Fruit fly (Drosophila melanogaster): ENCODE data around the gene rdx.

rdx gene

DNA sequence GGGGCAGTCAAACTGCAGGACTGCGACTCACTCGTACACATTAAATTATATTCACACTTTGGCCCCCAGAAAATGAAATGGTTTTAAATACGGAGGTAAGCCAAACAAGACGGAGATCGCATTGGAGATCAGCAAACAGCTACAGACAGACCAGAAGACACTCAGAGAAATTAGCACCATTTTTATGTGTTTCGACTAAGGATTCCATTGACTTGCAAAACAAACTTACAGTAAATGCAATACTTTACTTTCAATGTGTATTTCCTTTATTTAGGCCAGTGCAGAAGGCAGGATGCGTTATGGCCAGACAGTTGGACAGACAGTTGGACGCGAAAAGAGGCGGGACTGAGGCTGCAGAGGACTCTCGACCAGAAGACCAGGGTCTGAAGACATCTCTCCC lies 76.6 kb downstream of the rdx start:
- no peak for TF ChIP-seq CG17801 (GFP tag; optimal IDR thresholded peaks at IDR 0.05; ENCODE audit: partially characterized antibody)

DNA sequence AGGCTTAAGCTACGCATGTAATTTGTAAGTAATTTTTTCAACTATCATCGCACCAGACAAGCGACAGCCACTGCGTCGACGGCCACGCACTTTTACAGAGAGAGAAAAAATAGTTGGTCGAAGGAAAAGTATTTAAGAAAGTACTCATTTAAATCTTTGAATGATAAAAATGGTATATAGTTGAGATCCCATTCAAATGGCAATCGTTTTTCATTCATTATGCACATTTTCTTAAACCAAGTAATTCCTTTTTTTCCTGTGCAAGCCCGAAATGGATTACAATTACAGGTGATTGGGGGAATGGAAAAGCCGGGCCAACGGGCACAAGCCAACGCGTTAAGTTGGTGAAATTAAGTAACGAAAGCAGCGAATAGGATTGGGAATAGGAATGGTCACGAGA lies 79.6 kb downstream of the rdx start:
- no peak for TF ChIP-seq CG17801 (GFP tag; optimal IDR thresholded peaks at IDR 0.05; ENCODE audit: partially characterized antibody)

DNA sequence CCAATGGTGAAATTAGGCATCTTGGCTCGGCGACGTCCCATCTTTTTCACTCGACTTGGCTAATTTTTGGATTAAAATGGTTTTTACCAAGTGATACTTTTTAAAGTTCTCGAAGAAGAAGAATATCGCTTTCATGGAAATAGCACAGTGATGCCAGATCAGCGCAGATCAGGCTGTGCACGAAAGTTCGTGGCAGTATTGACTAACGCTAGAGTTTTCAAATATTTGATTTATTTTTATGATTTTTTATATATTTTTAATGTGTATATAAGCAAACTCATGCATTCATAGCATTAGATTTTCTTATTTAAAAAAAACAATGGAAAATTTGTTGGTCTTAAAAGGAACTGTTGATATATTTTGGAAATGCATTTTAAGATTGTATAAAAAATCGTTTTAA lies 80.8 kb downstream of the rdx start, which contains the start of gene CG9926:
TSS of gene CG9926 (minus strand) at position 101 of the 400 bp plus-strand sequence.
- TF ChIP-seq CG17801 (GFP tag; optimal IDR thresholded peaks at IDR 0.05; ENCODE audit: partially characterized antibody) = no peak

DNA sequence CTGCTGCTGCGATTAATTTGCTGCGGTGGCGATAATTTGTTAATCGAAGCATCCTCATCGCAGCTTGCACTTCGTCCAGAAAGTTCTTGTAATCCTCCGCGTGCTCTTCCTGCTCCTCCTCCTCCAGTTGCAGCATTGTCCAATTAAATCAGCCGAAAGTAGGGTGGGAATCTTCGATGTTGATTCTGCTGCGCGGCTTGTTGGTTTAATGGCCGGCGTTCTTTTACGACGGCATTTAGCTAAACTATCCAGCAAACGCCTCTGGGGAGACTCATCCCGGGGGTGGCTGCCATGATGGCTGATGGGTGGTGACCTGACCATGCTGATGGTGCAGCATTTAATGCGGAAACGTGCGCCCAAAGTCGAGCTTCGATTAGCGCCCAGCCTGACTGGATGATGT lies 82.3 kb downstream of the rdx start:
- no peak for TF ChIP-seq CG17801 (GFP tag; optimal IDR thresholded peaks at IDR 0.05; ENCODE audit: partially characterized antibody)

DNA sequence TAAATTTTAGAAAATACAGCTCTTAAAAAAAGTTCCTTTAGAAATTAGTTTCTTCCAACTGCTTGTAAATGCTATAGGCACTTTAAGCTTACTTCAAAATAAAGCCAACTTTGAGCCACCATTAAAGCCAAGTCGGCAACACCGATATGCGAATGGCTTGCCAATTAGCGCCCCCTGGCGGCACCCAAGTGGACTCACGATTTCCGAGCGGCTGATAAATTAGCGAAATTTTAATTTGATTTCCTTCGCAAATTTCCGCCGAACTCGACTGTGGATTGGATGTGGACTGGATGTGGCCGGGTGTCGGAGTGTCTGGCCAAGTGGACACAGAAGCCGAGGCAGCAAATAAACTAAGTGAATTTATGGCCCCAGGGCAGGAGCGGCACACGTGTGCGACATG lies 83.6 kb downstream of the rdx start, which contains the start of gene CG31517:
TSS of gene CG31517 (plus strand) at position 184 of the 400 bp plus-strand sequence.
- no peak for TF ChIP-seq CG17801 (GFP tag; optimal IDR thresholded peaks at IDR 0.05; ENCODE audit: partially characterized antibody)

DNA sequence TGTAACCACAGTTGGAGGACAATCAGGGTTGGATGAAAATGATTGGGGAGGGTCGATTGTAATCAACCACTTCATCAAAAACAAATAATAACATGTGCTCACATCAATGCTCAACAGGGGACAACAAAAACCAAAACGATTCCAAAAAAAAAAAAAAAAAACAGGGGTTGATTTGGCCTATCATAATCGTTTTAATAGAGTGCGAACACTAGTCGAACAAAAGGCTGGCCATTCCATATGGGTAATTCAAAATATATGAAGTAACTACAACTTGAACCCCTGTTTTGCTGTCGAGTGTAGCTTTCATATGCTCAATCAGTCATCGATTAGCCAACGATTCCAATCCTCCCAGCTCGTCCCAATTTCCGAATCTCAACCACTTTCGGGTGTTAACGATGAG lies 84.4 kb downstream of the rdx start:
- no peak for TF ChIP-seq CG17801 (GFP tag; optimal IDR thresholded peaks at IDR 0.05; ENCODE audit: partially characterized antibody)

DNA sequence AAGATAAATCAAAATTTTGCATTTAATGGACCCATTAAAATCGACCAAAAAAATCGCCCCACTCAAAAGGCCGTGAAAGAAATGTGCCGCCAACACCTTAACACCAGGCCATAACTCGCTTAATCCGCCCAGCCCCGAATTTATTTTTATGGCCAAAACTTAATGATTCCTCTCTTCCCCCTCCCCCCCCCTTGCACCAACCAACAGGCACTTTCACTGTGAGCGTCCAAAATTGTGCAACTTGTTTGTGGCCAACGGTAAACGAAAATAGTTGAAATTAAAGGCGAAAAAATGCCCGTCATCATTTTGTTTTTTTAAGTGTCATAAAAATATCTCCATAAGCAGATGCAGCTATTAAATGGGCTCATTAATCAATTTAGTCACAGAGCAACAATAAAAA lies 85.7 kb downstream of the rdx start:
- no peak for TF ChIP-seq CG17801 (GFP tag; optimal IDR thresholded peaks at IDR 0.05; ENCODE audit: partially characterized antibody)

DNA sequence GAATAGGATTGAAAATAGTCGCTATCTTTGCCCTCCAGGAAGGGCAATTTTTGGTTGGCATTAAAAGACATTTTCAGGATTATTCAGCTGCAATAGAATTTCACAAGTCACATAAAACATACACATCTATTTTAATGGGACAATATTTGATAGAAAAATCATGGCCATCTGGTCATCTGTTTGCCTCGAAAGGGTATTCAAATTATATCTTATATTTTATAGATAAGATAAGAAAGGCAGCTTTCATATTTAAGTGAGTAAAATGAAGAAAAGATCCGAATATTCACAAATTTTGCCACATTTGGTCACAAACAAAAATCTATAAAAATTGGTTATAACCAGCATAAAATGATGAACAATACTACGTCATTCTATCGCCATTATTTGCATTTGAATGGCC lies 86.1 kb downstream of the rdx start, which contains the start of gene Art6:
TSS of gene Art6 (minus strand) at position 101 of the 400 bp plus-strand sequence.
- TF ChIP-seq CG17801 (GFP tag; optimal IDR thresholded peaks at IDR 0.05; ENCODE audit: partially characterized antibody) = no peak

DNA sequence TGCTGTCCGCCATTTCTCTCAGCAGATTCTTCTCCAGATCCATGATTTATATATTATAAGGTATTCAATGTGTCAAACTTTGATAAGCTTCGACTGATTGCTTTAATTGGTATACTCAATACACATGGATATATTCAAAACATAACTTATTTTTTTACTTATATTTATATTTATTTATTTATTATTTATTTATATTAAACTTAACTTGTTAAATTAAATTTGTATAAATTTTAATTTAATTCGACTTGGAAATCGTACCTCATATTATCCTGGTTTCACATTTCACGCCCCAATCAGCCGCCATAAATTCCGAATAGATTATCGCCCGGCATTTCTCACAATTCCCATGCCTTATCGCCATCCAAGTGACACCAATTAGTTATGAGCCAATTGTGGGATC lies 88.5 kb downstream of the rdx start, which contains the start of gene Art9:
TSS of gene Art9 (minus strand) at position 101 of the 400 bp plus-strand sequence.
- no peak for TF ChIP-seq CG17801 (GFP tag; optimal IDR thresholded peaks at IDR 0.05; ENCODE audit: partially characterized antibody)

DNA sequence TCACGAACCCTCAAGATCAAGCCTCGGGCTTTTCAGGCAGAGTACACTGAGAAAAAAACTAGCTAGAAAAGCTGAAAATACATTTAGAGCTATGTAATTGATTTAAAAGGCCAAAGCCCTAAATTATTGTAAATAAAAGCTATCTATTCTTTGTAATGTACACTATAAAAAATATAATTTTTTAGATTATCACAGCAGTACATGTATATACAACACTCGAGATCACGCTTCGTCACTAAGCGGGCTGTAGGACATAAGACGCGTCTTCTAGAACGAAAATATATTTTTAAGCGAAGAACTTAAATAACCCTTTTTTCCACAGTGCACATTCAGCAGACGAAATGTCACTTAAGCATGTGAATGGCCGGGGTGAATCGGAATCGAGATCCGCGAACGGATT lies 90.5 kb downstream of the rdx start:
- no peak for TF ChIP-seq CG17801 (GFP tag; optimal IDR thresholded peaks at IDR 0.05; ENCODE audit: partially characterized antibody)

DNA sequence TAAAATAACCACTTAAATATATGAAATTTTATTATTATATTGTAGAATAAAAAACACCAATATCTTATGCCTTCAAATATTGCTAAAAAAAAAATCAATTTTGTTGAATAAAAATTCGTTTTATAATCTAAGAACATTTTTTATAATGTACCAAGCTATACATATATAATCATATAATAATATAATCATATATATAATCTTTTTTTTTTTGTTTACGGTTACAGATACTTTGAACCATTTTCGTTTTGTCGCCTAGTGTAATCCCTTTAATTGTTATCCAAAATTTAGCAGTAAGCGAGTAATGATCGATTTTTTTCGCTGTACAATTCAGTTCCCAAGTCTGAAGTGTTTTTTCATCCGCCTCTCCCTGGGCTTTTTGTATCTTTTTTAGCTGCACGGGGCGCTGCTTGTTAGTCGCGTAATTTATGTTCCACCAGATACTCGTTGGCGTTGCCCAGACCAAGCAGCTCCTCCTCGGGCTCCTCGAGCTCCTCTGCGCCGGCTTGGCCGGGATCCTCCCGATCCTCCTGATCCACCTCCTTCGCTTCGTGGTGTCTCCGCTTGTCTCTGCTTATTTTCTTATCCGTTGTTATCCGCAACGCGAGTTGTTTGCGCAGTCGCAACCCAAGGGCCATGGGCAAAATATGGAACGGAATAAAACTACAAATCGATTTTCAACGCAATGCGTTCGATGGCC lies 92.4 kb downstream of the rdx start:
- no peak for TF ChIP-seq CG17801 (GFP tag; optimal IDR thresholded peaks at IDR 0.05; ENCODE audit: partially characterized antibody)

DNA sequence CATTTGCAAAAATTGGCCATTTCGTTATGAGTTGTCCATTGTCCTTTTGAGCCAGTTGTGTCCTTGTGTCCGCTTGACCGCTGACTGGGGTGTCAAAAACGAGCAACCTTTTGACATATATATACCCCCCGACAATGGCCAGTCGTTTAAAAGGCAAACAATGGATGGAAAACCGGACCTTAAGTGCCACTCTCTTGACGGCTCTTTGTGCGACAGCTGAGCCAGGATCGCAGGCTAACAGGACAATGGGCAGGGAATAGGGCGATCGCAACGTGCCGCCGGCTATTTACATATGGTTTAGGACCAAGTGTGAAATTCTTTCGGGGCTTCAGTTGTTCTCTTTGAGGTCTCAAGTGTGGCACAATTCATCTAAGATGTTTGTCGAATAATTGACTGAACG lies 95.5 kb downstream of the rdx start:
- no peak for TF ChIP-seq CG17801 (GFP tag; optimal IDR thresholded peaks at IDR 0.05; ENCODE audit: partially characterized antibody)

DNA sequence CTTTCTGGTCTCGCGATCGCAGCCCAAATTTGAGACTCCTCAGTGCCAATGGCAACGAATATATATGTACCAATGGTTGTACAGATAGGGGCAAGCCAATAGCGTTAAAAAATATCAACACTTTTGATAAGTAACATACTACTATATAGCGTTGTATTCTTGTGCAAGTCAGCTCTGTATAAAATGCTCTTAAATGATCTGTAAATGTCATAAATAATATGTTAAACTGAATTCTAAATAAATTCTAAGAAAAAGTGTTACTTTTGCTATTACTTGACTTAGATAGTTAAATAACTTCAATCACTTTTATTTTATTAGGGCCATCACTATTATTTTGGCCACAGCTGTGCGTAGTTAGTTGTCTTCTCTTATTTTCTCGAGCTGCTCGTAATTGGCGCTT lies 97.2 kb downstream of the rdx start:
- no peak for TF ChIP-seq CG17801 (GFP tag; optimal IDR thresholded peaks at IDR 0.05; ENCODE audit: partially characterized antibody)

DNA sequence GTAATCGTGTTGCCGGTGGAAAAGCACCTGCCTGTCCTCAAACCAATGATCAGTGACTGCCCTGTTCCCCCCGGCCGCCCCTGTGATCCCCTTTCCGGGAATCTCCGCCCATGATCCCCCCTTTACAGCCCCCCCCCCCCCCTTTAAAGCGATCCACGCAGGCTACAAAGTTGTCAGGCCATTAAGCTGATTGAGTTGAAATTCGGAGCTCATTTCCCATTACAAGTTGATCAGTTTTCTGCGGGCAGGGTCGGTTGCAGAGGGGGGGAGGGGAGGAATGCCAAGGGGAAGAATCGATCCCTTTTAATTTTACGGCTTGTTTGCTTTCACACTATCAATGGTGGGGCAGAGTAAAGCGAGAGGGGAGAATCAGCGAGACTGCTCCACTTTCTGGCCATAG lies 97.9 kb downstream of the rdx start:
- TF ChIP-seq CG17801 (GFP tag; optimal IDR thresholded peaks at IDR 0.05; ENCODE audit: partially characterized antibody) = no peak

DNA sequence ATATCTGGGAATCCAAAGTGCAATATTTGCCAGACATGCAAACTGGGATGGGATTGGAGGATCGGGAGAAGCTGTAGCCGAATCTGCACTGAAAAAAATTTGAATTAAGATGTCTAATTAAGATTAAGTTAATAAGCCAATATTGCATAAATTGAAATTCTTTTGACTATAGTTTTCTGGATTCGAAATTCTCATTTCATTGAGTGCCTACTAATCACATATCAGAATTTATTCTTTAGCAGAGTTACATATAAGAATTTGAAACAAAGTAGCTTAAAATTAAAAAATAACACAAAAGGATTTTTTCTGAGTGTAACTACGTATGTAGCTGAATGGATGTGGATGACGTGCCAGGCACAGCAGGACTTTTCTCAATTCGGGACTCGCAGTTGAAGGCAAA lies 100.0 kb downstream of the rdx start:
- TF ChIP-seq CG17801 (GFP tag; optimal IDR thresholded peaks at IDR 0.05; ENCODE audit: partially characterized antibody) = no peak

DNA sequence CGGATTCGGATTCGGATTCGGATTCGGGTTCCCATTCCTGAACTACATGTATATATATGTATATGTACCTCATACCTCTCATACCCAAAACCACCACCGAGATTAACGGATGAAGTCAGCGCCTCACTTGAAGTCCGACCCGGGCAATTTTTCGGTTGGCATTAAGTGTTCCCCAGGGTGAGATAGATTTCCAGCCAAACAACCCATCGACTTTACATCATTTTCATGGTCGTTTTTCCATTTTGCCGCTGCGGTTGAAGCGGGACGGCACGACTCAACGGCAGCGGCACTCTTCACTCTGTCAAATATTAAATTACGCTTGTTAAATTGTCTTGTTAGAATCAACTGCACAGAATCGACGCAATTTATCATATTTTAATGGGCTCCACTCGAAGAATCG lies 101.6 kb downstream of the rdx start:
- TF ChIP-seq CG17801 (GFP tag; optimal IDR thresholded peaks at IDR 0.05; ENCODE audit: partially characterized antibody) = no peak

DNA sequence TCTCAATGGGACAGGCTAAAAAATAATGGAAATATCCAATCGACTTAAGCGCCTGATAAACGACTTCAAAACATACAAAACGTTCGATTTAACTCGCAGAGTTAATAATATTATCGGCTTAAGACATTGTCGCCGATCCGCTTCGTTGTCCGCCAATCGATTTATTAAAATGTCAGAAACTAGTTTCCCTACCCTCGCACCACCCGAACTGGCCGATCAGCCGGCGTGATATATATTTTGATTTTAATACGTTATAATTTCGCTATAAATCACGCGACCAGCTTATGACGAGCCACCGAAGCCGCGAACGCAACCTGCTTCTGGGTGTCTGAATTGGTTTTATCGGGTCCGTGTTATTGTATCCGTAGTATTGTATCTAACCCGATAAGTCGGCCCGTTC lies 104.3 kb downstream of the rdx start:
- no peak for TF ChIP-seq CG17801 (GFP tag; optimal IDR thresholded peaks at IDR 0.05; ENCODE audit: partially characterized antibody)
